Worm (Caenorhabditis elegans) whole organism, young adult: ENCODE measurements around the gene bre-5.
A peak's percentile ranks its signal among the peaks of the same experiment; 100 is the strongest.

Experiments
- D2030.7 ChIP-seq: fragments of 200-800 bp; sonication (Bioruptor generic); IDR thresholded peaks from 2 replicates; pipeline ENCODE4 v1.3.6; 2022; ENCODE audit warnings: missing genetic modification reagents, missing genetic modification characterization, missing compliant biosample characterization
- F22D6.2 ChIP-seq: sonication (generic microtip); optimal IDR thresholded peaks from 2 replicates; lab custom pipeline; 2016; ENCODE audit warnings: mild to moderate bottlenecking, missing genetic modification characterization, missing compliant biosample characterization
- F23B12.7 ChIP-seq: sonication (generic microtip); optimal IDR thresholded peaks from 2 replicates; lab custom pipeline; 2017; ENCODE audit warnings: missing genetic modification characterization, mild to moderate bottlenecking, missing compliant biosample characterization, antibody characterized with exemption, moderate library complexity; ENCODE audit not compliant: insufficient read depth
- F49E8.2 ChIP-seq: sonication (generic microtip); optimal IDR thresholded peaks from 3 replicates; lab custom pipeline; 2017; ENCODE audit warnings: missing genetic modification characterization, mild to moderate bottlenecking, missing compliant biosample characterization, antibody characterized with exemption, moderate library complexity; ENCODE audit not compliant: insufficient read depth
- F57C9.4 ChIP-seq: sonication (generic microtip); optimal IDR thresholded peaks from 2 replicates; lab custom pipeline; 2017; ENCODE audit warnings: mild to moderate bottlenecking, missing genetic modification characterization, missing compliant biosample characterization
- Y56A3A.18 ChIP-seq: fragments of 200-800 bp; sonication (Bioruptor generic); IDR thresholded peaks from 2 replicates; pipeline ENCODE4 v1.3.6; 2022; ENCODE audit warnings: missing genetic modification reagents, missing genetic modification characterization, missing compliant biosample characterization
- aptf-2 ChIP-seq: fragments of 200-800 bp; sonication (Bioruptor generic); conservative IDR thresholded peaks from 2 replicates; pipeline ENCODE4 v1.3.6; 2022; ENCODE audit warnings: missing genetic modification reagents, missing genetic modification characterization, missing compliant biosample characterization
- attf-5 ChIP-seq: fragments of 200-800 bp; sonication (Bioruptor generic); optimal IDR thresholded peaks from 2 replicates; lab custom pipeline; 2018; ENCODE audit warnings: mild to moderate bottlenecking, missing genetic modification characterization, missing compliant biosample characterization
- attf-6 ChIP-seq: fragments of 200-800 bp; sonication (Bioruptor generic); IDR thresholded peaks from 2 replicates; pipeline ENCODE4 v1.3.6; 2022; ENCODE audit warnings: missing genetic modification reagents, missing genetic modification characterization, missing compliant biosample characterization
- cebp-2 ChIP-seq: fragments of 200-800 bp; sonication (Bioruptor generic); IDR thresholded peaks from 2 replicates; pipeline ENCODE4 v1.3.6; 2022; ENCODE audit warnings: missing genetic modification characterization, missing compliant biosample characterization
- ceh-100 ChIP-seq: fragments of 200-800 bp; sonication (Bioruptor generic); IDR thresholded peaks from 2 replicates; pipeline ENCODE4 v1.3.6; 2022; ENCODE audit warnings: missing genetic modification reagents, missing genetic modification characterization, missing compliant biosample characterization
- ceh-27 ChIP-seq: fragments of 200-800 bp; sonication (Bioruptor generic); optimal IDR thresholded peaks from 2 replicates; lab custom pipeline; 2018; ENCODE audit warnings: mild to moderate bottlenecking, missing genetic modification characterization, moderate library complexity, missing compliant biosample characterization
- ceh-58 ChIP-seq: fragments of 200-800 bp; sonication (Bioruptor generic); IDR thresholded peaks from 2 replicates; pipeline ENCODE4 v1.3.6; 2022; ENCODE audit warnings: missing genetic modification characterization, missing compliant biosample characterization
- ceh-91 ChIP-seq: fragments of 200-800 bp; sonication (Bioruptor generic); IDR thresholded peaks from 2 replicates; pipeline ENCODE4 v1.3.6; 2022; ENCODE audit warnings: missing genetic modification reagents, missing genetic modification characterization, missing compliant biosample characterization
- dox-1 ChIP-seq: fragments of 200-800 bp; sonication (Bioruptor generic); IDR thresholded peaks from 2 replicates; pipeline ENCODE4 v1.3.6; 2022; ENCODE audit warnings: missing genetic modification reagents, missing genetic modification characterization, missing compliant biosample characterization
- dpl-1 ChIP-seq: fragments of 150-350 bp; optimal IDR thresholded peaks from 2 replicates; lab custom pipeline; 2014; ENCODE audit warnings: missing biosample characterization, missing genetic modification reagents, missing genetic modification characterization
- egl-44 ChIP-seq: fragments of 200-800 bp; sonication (Bioruptor generic); IDR thresholded peaks from 2 replicates; pipeline ENCODE4 v1.3.6; 2022; ENCODE audit warnings: missing genetic modification reagents, missing genetic modification characterization, missing compliant biosample characterization
- egrh-3 ChIP-seq: fragments of 200-800 bp; sonication (Bioruptor generic); IDR thresholded peaks from 2 replicates; pipeline ENCODE4 v1.3.6; 2022; ENCODE audit warnings: missing genetic modification reagents, missing genetic modification characterization, missing compliant biosample characterization
- gei-17 ChIP-seq: fragments of 200-800 bp; sonication (Bioruptor generic); optimal IDR thresholded peaks from 2 replicates; lab custom pipeline; 2018; ENCODE audit warnings: mild to moderate bottlenecking, missing genetic modification characterization, missing compliant biosample characterization
- hlh-26 ChIP-seq: fragments of 200-800 bp; sonication (Bioruptor generic); conservative IDR thresholded peaks from 2 replicates; pipeline ENCODE4 v1.3.6; 2022; ENCODE audit warnings: missing genetic modification reagents, missing genetic modification characterization, missing compliant biosample characterization
- lin-26 ChIP-seq: fragments of 200-800 bp; sonication (Bioruptor generic); IDR thresholded peaks from 2 replicates; pipeline ENCODE4 v1.3.6; 2022; ENCODE audit warnings: missing genetic modification reagents, missing genetic modification characterization, missing compliant biosample characterization
- lin-54 ChIP-seq: fragments of 200-800 bp; sonication (Bioruptor generic); optimal IDR thresholded peaks from 2 replicates; lab custom pipeline; 2018; ENCODE audit warnings: mild to moderate bottlenecking, missing genetic modification characterization, missing compliant biosample characterization
- lsl-1 ChIP-seq: fragments of 200-800 bp; sonication (Bioruptor generic); optimal IDR thresholded peaks from 2 replicates; lab custom pipeline; 2018; ENCODE audit warnings: mild to moderate bottlenecking, missing genetic modification characterization, moderate library complexity, missing compliant biosample characterization
- madf-10 ChIP-seq: sonication (generic microtip); optimal IDR thresholded peaks from 2 replicates; lab custom pipeline; 2016; ENCODE audit warnings: mild to moderate bottlenecking, missing genetic modification characterization, missing compliant biosample characterization
- madf-6 ChIP-seq: fragments of 200-800 bp; sonication (Bioruptor generic); IDR thresholded peaks from 2 replicates; pipeline ENCODE4 v1.3.6; 2022; ENCODE audit warnings: missing genetic modification reagents, missing genetic modification characterization, missing compliant biosample characterization
- madf-8 ChIP-seq: fragments of 200-800 bp; sonication (Bioruptor generic); conservative IDR thresholded peaks from 2 replicates; pipeline ENCODE4 v1.3.6; 2022; ENCODE audit warnings: missing genetic modification reagents, missing genetic modification characterization, missing compliant biosample characterization
- nfya-1 ChIP-seq: sonication (generic microtip); optimal IDR thresholded peaks from 2 replicates; lab custom pipeline; 2017; ENCODE audit warnings: antibody characterized with exemption, missing compliant biosample characterization, missing genetic modification characterization, borderline replicate concordance; ENCODE audit not compliant: insufficient read depth
- pbrm-1 ChIP-seq: fragments of 200-800 bp; sonication (Bioruptor generic); IDR thresholded peaks from 2 replicates; pipeline ENCODE4 v1.3.6; 2022; ENCODE audit warnings: missing genetic modification reagents, missing genetic modification characterization, missing compliant biosample characterization
- rec-8 ChIP-seq, 2 experiments: sonication (generic microtip); optimal IDR thresholded peaks; 2 replicates each; lab custom pipeline; 2016; ENCODE audit warnings: mild to moderate bottlenecking in 2 of 2, missing genetic modification characterization in 2 of 2, missing genetic modification reagents in 2 of 2, missing genotype in 2 of 2, missing biosample characterization in 1 of 2, missing compliant biosample characterization in 1 of 2, moderate library complexity in 1 of 2
- repo-1 ChIP-seq: sonication (generic microtip); optimal IDR thresholded peaks from 2 replicates; lab custom pipeline; 2017; ENCODE audit warnings: mild to moderate bottlenecking, missing genetic modification characterization, missing compliant biosample characterization
- rpc-1 ChIP-seq, 2 experiments: fragments of 150-350 bp in 1 of 2; sonication (generic microtip) in 1 of 2; optimal IDR thresholded peaks; 2 replicates each; lab custom pipeline; 2014 to 2018; ENCODE audit warnings: missing biosample characterization in 1 of 2, missing genetic modification characterization in 1 of 2, missing genetic modification reagents in 1 of 2, missing genotype in 1 of 2
- sea-2 ChIP-seq: fragments of 200-800 bp; sonication (Bioruptor generic); IDR thresholded peaks from 2 replicates; pipeline ENCODE4 v1.3.6; 2022; ENCODE audit warnings: missing genetic modification characterization, missing compliant biosample characterization
- snpc-1.3 ChIP-seq: sonication (generic microtip); optimal IDR thresholded peaks from 2 replicates; lab custom pipeline; 2017; ENCODE audit warnings: missing genetic modification characterization, mild to moderate bottlenecking, missing compliant biosample characterization, antibody characterized with exemption, moderate library complexity, missing genotype, missing genetic modification reagents; ENCODE audit not compliant: insufficient read depth
- snpc-3.4 ChIP-seq: sonication (generic microtip); optimal IDR thresholded peaks from 2 replicates; lab custom pipeline; 2017; ENCODE audit warnings: missing genetic modification characterization, mild to moderate bottlenecking, missing compliant biosample characterization, antibody characterized with exemption, moderate library complexity, missing genotype, missing genetic modification reagents
- snpc-4 ChIP-seq, 5 experiments: fragments of 150-350 bp in 1 of 5; sonication (generic microtip) in 4 of 5; optimal IDR thresholded peaks; 2 replicates each; lab custom pipeline; 2014 to 2018; ENCODE audit warnings: missing genetic modification characterization in 5 of 5, missing biosample characterization in 3 of 5, antibody characterized with exemption in 2 of 5, mild to moderate bottlenecking in 2 of 5, missing compliant biosample characterization in 2 of 5, missing genotype in 2 of 5, moderate library complexity in 2 of 5, missing genetic modification reagents in 1 of 5
- somi-1 ChIP-seq: fragments of 200-800 bp; sonication (Bioruptor generic); optimal IDR thresholded peaks from 2 replicates; lab custom pipeline; 2018; ENCODE audit warnings: mild to moderate bottlenecking, missing genetic modification characterization, missing compliant biosample characterization
- tbp1 ChIP-seq: fragments of 200-800 bp; sonication (Bioruptor generic); optimal IDR thresholded peaks from 2 replicates; lab custom pipeline; 2018; ENCODE audit warnings: mild to moderate bottlenecking, missing genetic modification characterization, missing compliant biosample characterization
- unc-130 ChIP-seq: sonication (generic microtip); optimal IDR thresholded peaks from 2 replicates; lab custom pipeline; 2016; ENCODE audit warnings: missing genetic modification reagents, missing genetic modification characterization, missing compliant biosample characterization
- zfh-2 ChIP-seq: fragments of 200-800 bp; sonication (Bioruptor generic); conservative IDR thresholded peaks from 2 replicates; pipeline ENCODE4 v1.3.6; 2022; ENCODE audit warnings: missing genetic modification reagents, missing genetic modification characterization, missing compliant biosample characterization
- ztf-22 ChIP-seq: fragments of 200-800 bp; sonication (Bioruptor generic); optimal IDR thresholded peaks from 2 replicates; lab custom pipeline; 2018; ENCODE audit warnings: mild to moderate bottlenecking, missing genetic modification characterization, moderate library complexity, missing compliant biosample characterization
- ztf-26 ChIP-seq: sonication (generic microtip); optimal IDR thresholded peaks from 2 replicates; lab custom pipeline; 2017; ENCODE audit warnings: missing genetic modification characterization, missing compliant biosample characterization

The bre-5 gene

DNA sequence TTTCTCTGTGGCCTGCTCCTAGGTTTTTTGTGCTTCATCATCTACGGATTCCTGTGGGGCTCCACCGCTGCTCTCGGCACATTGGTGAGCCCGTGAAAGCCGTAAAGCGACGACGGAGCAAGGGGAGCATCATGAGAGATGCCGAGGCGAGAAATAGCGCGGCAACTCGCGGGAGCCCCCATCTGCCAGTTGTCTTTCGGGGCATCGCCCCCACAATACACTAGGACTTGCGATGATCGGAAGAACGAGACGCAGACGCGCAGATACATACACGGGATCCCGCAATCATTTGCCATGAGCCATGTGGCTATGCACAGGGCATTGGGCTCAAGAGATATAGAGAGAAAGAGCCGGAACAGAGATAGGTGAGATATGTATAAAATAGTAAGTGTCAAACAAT lies 40.6 kb downstream of the bre-5 start (continued):
- TF ChIP-seq ceh-91 (no peak), ceh-58 (GFP tag; lab: Robert Waterston, UW) (no peak), attf-5 (peak; percentile 15), F23B12.7 (tag; lab: Kevin White, UChicago) (no peak), pbrm-1 (GFP tag; lab: Robert Waterston, UW) (no peak), F57C9.4 (no peak), unc-130 (GFP tag; lab: Kevin White, UChicago) (no peak), snpc-1.3 (tag; lab: Kevin White, UChicago) (no peak), ztf-26 (tag; lab: Kevin White, UChicago) (no peak), ceh-100 (GFP tag; lab: Robert Waterston, UW) (no peak), ceh-27 (GFP tag; lab: Kevin White, UChicago) (no peak), nfya-1 (tag; lab: Kevin White, UChicago) (no peak), lsl-1 (GFP tag; lab: Kevin White, UChicago) (no peak), F49E8.2 (no peak), D2030.7 (GFP tag; lab: Robert Waterston, UW) (no peak)
- TF ChIP-seq, all 124 proteins: peak for 6

DNA sequence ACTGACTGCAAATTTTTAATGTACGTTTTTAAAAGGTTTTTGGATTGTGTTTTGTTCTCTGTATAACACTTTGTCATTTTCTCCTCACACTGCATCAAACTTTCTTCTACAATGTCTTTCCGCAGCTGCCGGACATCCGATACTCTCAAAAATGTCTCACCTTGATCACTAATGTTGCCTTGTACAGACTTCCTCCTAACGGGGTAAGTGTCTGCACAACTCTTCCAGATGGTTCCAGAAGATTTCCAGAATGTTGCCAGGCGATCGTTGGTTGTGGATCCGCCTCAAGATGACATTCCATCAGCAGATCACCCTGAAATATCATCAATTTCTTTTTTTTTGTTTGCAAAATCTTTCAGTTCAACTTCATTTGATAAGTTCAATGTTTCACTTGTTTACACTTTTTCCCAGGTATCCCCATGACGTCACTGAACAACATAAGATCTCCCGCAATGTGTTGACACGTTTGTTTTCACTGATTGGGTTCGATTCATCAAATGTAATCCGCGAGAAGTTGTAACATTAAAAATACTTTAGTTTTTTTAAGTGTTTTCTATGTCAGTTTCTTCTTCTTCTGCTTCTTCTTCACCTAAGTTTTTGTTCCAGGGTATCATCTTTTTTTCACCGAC lies 41.9 kb downstream of the bre-5 start:
- TF ChIP-seq dpl-1 (GFP tag; lab: Kevin White, UChicago) (no peak), somi-1 (GFP tag; lab: Kevin White, UChicago) (peak; percentile 50), ztf-22 (no peak)

DNA sequence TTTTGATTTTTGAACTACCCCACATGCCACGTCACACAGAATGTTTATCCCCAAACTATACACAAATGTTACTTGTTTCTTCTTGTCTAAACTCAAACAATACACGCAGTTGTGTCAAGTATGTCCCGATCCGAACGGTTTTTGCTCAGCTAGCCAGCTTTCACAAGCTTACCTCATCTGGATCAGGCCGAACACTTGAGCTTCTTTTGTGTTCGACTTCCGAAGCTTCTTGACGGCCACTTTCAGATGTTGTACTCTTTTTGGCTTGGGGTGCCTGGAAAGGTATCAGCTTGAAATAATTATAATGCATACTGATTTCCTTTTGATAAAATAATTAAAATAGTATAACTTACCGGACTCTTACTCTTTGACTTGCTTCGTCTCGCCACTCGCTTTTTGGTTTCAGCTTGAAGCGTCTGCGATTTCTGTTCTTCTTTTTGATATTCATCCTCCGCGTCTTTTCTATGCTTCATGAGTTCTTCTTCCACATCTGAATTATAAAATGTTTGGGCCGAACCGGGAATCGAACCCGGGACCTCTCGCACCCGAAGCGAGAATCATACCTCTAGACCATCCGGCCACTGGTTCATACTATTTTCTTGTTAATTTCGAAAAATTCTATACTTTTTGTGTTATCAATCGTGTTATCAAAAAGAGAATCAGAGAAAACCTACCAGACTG lies 45.8 kb downstream of the bre-5 start:
- TF ChIP-seq lin-26 (GFP tag; lab: Robert Waterston, UW) (peak; percentile 80), sea-2 (GFP tag; lab: Robert Waterston, UW) (no peak), madf-8 (GFP tag; lab: Robert Waterston, UW) (no peak), gei-17 (no peak), F22D6.2 (no peak), madf-6 (GFP tag; lab: Robert Waterston, UW) (peak; percentile 61), cebp-2 (GFP tag; lab: Robert Waterston, UW) (peak; percentile 89; the same call in 1 of the 2 replicates), aptf-2 (GFP tag; lab: Robert Waterston, UW) (no peak), snpc-3.4 (tag; lab: Kevin White, UChicago) (peak; percentile 39), lsl-1 (GFP tag; lab: Kevin White, UChicago) (peak; percentile 40), tbp1 (GFP tag; lab: Kevin White, UChicago) (peak; percentile 84), egrh-3 (no peak), ceh-27 (GFP tag; lab: Kevin White, UChicago) (no peak), madf-10 (peak; percentile 19), lin-54 (peak; percentile 57), Y56A3A.18 (GFP tag; lab: Robert Waterston, UW) (no peak), F49E8.2 (no peak), hlh-26 (GFP tag; lab: Robert Waterston, UW) (no peak), snpc-4 (GFP tag; optimal IDR thresholded peaks at IDR 0.05; lab: Kevin White, UChicago) (peak; percentile 37), snpc-4 (tag; optimal IDR thresholded peaks at IDR 0.05; lab: Kevin White, UChicago) (peak in 3 of 4 experiments; percentile 14 to 70 (median 37)), zfh-2 (GFP tag; lab: Robert Waterston, UW) (no peak), dox-1 (GFP tag; lab: Robert Waterston, UW) (peak; percentile 48; the same call in 1 of the 2 replicates), egl-44 (peak; percentile 44; the same call in 1 of the 2 replicates), attf-6 (GFP tag; lab: Robert Waterston, UW) (no peak), rpc-1 (optimal IDR thresholded peaks at IDR 0.05; lab: Kevin White, UChicago) (peak; percentile 60), rpc-1 (tag; optimal IDR thresholded peaks at IDR 0.05; lab: Kevin White, UChicago) (peak; percentile 88), rec-8 (tag; optimal IDR thresholded peaks at IDR 0.05; lab: Kevin White, UChicago) (peak; percentile 57 to 80), F23B12.7 (tag; lab: Kevin White, UChicago) (peak; percentile 38), repo-1 (tag; lab: Kevin White, UChicago) (no peak), D2030.7 (GFP tag; lab: Robert Waterston, UW) (peak; percentile 35)
